Worm (Caenorhabditis elegans) whole organism, L4 larva: ENCODE data around the gene txt-10.

Experiments used
- Y105C5A.15 ChIP-seq: fragments of 200-800 bp; sonication (Bioruptor generic); IDR thresholded peaks from 2 replicates; pipeline ENCODE4 v1.3.6; 2022; ENCODE audit warnings: missing genetic modification characterization, missing compliant biosample characterization
- aly-2 ChIP-seq: sonication (generic microtip); optimal IDR thresholded peaks from 2 replicates; lab custom pipeline; 2018; ENCODE audit warnings: missing biosample characterization, missing genetic modification characterization
- fkh-10 ChIP-seq: fragments of 150-350 bp; optimal IDR thresholded peaks from 2 replicates; lab custom pipeline; 2014; ENCODE audit warnings: missing biosample characterization, missing genetic modification reagents, missing genetic modification characterization
- hlh-11 ChIP-seq: fragments of 200-800 bp; sonication (Bioruptor generic); optimal IDR thresholded peaks from 2 replicates; lab custom pipeline; 2018; ENCODE audit warnings: mild to moderate bottlenecking, missing genetic modification characterization, missing compliant biosample characterization
- jun-1 ChIP-seq: fragments of 150-350 bp; optimal IDR thresholded peaks from 2 replicates; lab custom pipeline; 2014; ENCODE audit warnings: missing biosample characterization, missing genetic modification reagents, missing genetic modification characterization
- nhr-11 ChIP-seq: fragments of 150-350 bp; optimal IDR thresholded peaks from 2 replicates; lab custom pipeline; 2014; ENCODE audit warnings: missing biosample characterization, missing genetic modification characterization
- nhr-237 ChIP-seq: sonication (generic microtip); optimal IDR thresholded peaks from 2 replicates; lab custom pipeline; 2017; ENCODE audit warnings: missing biosample characterization, missing genetic modification characterization
- nhr-28 ChIP-seq: fragments of 150-350 bp; optimal IDR thresholded peaks from 2 replicates; lab custom pipeline; 2014; ENCODE audit warnings: missing biosample characterization, missing genetic modification characterization
- nhr-76 ChIP-seq: fragments of 150-350 bp; optimal IDR thresholded peaks from 2 replicates; lab custom pipeline; 2014; ENCODE audit warnings: missing biosample characterization, missing genetic modification characterization
- nhr-77 ChIP-seq: fragments of 150-350 bp; optimal IDR thresholded peaks from 2 replicates; lab custom pipeline; 2014; ENCODE audit warnings: missing biosample characterization, missing genetic modification characterization
- vab-7 ChIP-seq: fragments of 200-800 bp; sonication (Bioruptor generic); IDR thresholded peaks from 2 replicates; pipeline ENCODE4 v1.3.6; 2022; ENCODE audit warnings: missing genetic modification reagents, missing genetic modification characterization, missing compliant biosample characterization
- zip-11 ChIP-seq: fragments of 200-800 bp; sonication (Bioruptor generic); IDR thresholded peaks from 2 replicates; pipeline ENCODE4 v1.3.6; 2022; ENCODE audit warnings: missing genetic modification characterization, missing compliant biosample characterization
- ztf-11 ChIP-seq: fragments of 150-350 bp; optimal IDR thresholded peaks from 2 replicates; lab custom pipeline; 2014; ENCODE audit warnings: missing biosample characterization, missing genetic modification characterization

ce11 chrV:10555239-10555638, 22.6 kb upstream of the txt-10 start, which contains the start of gene F32G8.3:
- TF ChIP-seq Y105C5A.15 (GFP tag; lab: Robert Waterston, UW) (no peak), aly-2 (tag; lab: Kevin White, UChicago) (no peak), fkh-10 (GFP tag; lab: Kevin White, UChicago) (no peak), nhr-11 (tag; lab: Kevin White, UChicago) (no peak), ztf-11 (no peak), nhr-77 (tag; lab: Kevin White, UChicago) (no peak), nhr-76 (tag; lab: Kevin White, UChicago) (no peak), vab-7 (GFP tag; lab: Robert Waterston, UW) (no peak), zip-11 (GFP tag; lab: Robert Waterston, UW) (no peak), nhr-237 (no peak), jun-1 (tag; lab: Kevin White, UChicago) (no peak), nhr-28 (tag; lab: Kevin White, UChicago) (no peak), hlh-11 (tag; lab: Kevin White, UChicago) (no peak)
